Worm (Caenorhabditis elegans) whole organism, early embryonic: Measurements from ENCODE around the gene oac-50.

ENCODE experiments used
- B0310.2 ChIP-seq: sonication (generic microtip); optimal IDR thresholded peaks from 2 replicates; lab custom pipeline; 2016; ENCODE audit warnings: mild to moderate bottlenecking, missing genetic modification characterization, missing compliant biosample characterization
- F13C5.2 ChIP-seq: sonication (generic microtip); optimal IDR thresholded peaks from 2 replicates; lab custom pipeline; 2017; ENCODE audit warnings: mild to moderate bottlenecking, missing genetic modification characterization, inconsistent platforms, missing compliant biosample characterization
- ama-1 ChIP-seq: fragments of 150-350 bp; optimal IDR thresholded peaks from 2 replicates; lab custom pipeline; 2014
- ceh-13 ChIP-seq: fragments of 200-800 bp; sonication (Bioruptor generic); optimal IDR thresholded peaks from 2 replicates; lab custom pipeline; 2018; ENCODE audit warnings: mild to moderate bottlenecking, missing genetic modification characterization, missing compliant biosample characterization
- ceh-36 ChIP-seq: sonication (generic microtip); optimal IDR thresholded peaks from 2 replicates; lab custom pipeline; 2016; ENCODE audit warnings: missing genetic modification characterization, inconsistent platforms, missing compliant biosample characterization
- ets-7 ChIP-seq: sonication (generic microtip); optimal IDR thresholded peaks from 2 replicates; lab custom pipeline; 2016; ENCODE audit warnings: missing genotype, missing genetic modification characterization, missing compliant biosample characterization
- flt-1 ChIP-seq: fragments of 200-800 bp; sonication (Bioruptor generic); IDR thresholded peaks from 2 replicates; pipeline ENCODE4 v1.3.6; 2022; ENCODE audit warnings: missing genetic modification characterization, missing compliant biosample characterization
- hmg-4 ChIP-seq: fragments of 200-800 bp; sonication (Bioruptor generic); optimal IDR thresholded peaks from 2 replicates; lab custom pipeline; 2018; ENCODE audit warnings: mild to moderate bottlenecking, missing genetic modification characterization, missing compliant biosample characterization
- scrt-1 ChIP-seq: fragments of 200-800 bp; sonication (Bioruptor generic); IDR thresholded peaks from 2 replicates; pipeline ENCODE4 v1.3.6; 2022; ENCODE audit warnings: missing genetic modification characterization, missing compliant biosample characterization
- sea-1 ChIP-seq: fragments of 200-800 bp; sonication (Bioruptor generic); conservative IDR thresholded peaks from 2 replicates; pipeline ENCODE4 v1.3.6; 2022; ENCODE audit warnings: missing genetic modification characterization, missing compliant biosample characterization
- tbx-11 ChIP-seq: fragments of 200-800 bp; sonication (Bioruptor generic); IDR thresholded peaks from 2 replicates; pipeline ENCODE4 v1.3.6; 2022; ENCODE audit warnings: missing genetic modification characterization, missing compliant biosample characterization
- tbx-37 ChIP-seq: fragments of 200-800 bp; sonication (Bioruptor generic); conservative IDR thresholded peaks from 2 replicates; pipeline ENCODE4 v1.3.6; 2022; ENCODE audit warnings: missing genetic modification reagents, missing genetic modification characterization, missing compliant biosample characterization
- tra-4 ChIP-seq: sonication (generic microtip); optimal IDR thresholded peaks from 2 replicates; lab custom pipeline; 2017; ENCODE audit warnings: missing genetic modification characterization, missing compliant biosample characterization

ce11 chrV:9067678-9068077, 5.7 kb downstream of the oac-50 start, which contains the start of gene fip-2:
- TF ChIP-seq flt-1 (no peak), tbx-11 (GFP tag; lab: Robert Waterston, UW) (no peak), ama-1 (lab: Kevin White, UChicago) (no peak), hmg-4 (GFP tag; lab: Kevin White, UChicago) (no peak), sea-1 (GFP tag; lab: Robert Waterston, UW) (no peak), B0310.2 (tag; lab: Kevin White, UChicago) (no peak), ceh-36 (no peak), scrt-1 (no peak), tra-4 (tag; lab: Kevin White, UChicago) (no peak), ets-7 (no peak), tbx-37 (GFP tag; lab: Robert Waterston, UW) (no peak), ceh-13 (GFP tag; lab: Kevin White, UChicago) (no peak), F13C5.2 (tag; lab: Kevin White, UChicago) (no peak)
